Worm (Caenorhabditis elegans): ENCODE results near the gene grl-3.
A peak's percentile ranks its signal among the peaks of the same experiment; 100 is the strongest.

Gene grl-3

DNA sequence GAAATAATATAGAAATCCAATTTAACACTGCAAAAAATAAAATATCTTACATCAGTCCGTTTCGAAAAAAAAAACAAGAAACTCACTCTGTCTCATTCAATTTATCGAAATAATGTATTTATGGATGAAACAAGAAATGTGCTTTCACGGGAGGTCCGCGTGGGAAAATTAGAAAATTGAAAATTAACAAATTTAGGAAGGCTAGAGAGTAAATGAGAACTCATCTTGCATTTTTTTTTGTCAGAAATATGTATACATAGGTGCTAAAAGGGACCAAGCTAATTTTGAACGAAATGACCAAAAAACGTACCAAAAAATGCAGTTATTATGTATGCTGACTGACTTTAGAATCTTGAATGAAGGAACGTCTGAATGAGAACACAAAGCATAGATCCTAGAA, 13.3 kb downstream of the grl-3 start, which contains the start of gene T26H10.2:
TSS of gene T26H10.2 (minus strand) at position 101 of the 400 bp plus-strand sequence.
- no peak for TF ChIP-seq ceh-20 (GFP tag; IDR thresholded peaks at IDR 0.05)
- no peak for TF ChIP-seq hmg-1.1 (GFP tag; IDR thresholded peaks at IDR 0.05)
- TF ChIP-seq Y105C5A.15 (GFP tag; IDR thresholded peaks at IDR 0.05) = no peak
- no peak for TF ChIP-seq ama-1 (optimal IDR thresholded peaks at IDR 0.05)
- no peak for TF ChIP-seq nhr-76 (tag; optimal IDR thresholded peaks at IDR 0.05)
- no peak for TF ChIP-seq nhr-10 (tag; optimal IDR thresholded peaks at IDR 0.05)
- TF ChIP-seq set-16 (GFP tag; IDR thresholded peaks at IDR 0.05) = no peak
- TF ChIP-seq daf-12 (tag; optimal IDR thresholded peaks at IDR 0.05) = no peak
- no peak for TF ChIP-seq unc-130 (GFP tag; optimal IDR thresholded peaks at IDR 0.05)
- no peak for TF ChIP-seq lin-13 (GFP tag; optimal IDR thresholded peaks at IDR 0.05)
- no peak for TF ChIP-seq zip-2 (tag; optimal IDR thresholded peaks at IDR 0.05)
- TF ChIP-seq egl-43 (GFP tag; IDR thresholded peaks at IDR 0.05) = no peak

DNA sequence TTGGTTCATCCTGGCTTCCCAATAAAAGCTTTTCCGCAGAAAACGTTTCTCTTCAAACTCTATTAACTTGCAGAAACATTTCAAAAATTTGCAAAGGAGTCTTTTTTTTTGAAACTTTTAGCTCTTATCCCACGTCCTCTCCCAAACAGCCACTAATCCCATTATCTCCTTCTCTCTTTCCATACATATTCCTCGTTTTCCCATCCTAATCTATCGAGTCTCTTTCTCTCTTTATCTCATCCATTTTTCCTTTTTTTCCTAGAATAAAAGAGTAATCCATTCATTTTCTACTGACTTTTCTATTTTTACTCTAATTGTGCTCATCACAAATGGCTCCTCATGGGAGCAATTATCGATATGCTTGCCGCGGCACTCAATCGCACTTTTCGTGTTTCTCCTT, 17.4 kb downstream of the grl-3 start:
- TF ChIP-seq hlh-11 (tag; optimal IDR thresholded peaks at IDR 0.05) (no peak), madf-5 (GFP tag; IDR thresholded peaks at IDR 0.05) (no peak), ces-1 (GFP tag; optimal IDR thresholded peaks at IDR 0.05) (peak; percentile 71)

DNA sequence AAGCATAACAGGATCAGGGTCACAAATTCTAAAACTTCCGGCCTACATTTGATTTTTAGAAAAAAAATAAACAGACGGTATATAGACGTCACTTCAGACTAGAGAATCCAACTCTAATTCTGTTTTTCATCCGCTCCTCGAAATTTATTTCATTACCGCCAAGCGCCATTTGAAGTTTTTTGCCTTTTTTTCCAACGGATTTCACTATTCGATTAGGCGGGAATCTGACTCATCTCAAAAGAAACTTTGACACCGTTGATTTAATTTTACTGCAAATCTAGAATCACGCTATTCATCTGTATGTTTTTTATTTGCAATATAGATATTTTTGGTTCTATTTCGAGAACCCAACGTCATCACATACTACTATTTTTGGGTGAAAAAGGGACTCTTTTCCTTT, 19.5 kb downstream of the grl-3 start:
- TF ChIP-seq ctbp-1 (GFP tag; IDR thresholded peaks at IDR 0.05) (no peak), skn-1 (tag; optimal IDR thresholded peaks at IDR 0.05) (no peak), lin-29 (GFP tag; IDR thresholded peaks at IDR 0.05) (no peak), mxl-2 (GFP tag; conservative IDR thresholded peaks at IDR 0.05) (no peak), fkh-10 (GFP tag; optimal IDR thresholded peaks at IDR 0.05) (peak; percentile 17)

DNA sequence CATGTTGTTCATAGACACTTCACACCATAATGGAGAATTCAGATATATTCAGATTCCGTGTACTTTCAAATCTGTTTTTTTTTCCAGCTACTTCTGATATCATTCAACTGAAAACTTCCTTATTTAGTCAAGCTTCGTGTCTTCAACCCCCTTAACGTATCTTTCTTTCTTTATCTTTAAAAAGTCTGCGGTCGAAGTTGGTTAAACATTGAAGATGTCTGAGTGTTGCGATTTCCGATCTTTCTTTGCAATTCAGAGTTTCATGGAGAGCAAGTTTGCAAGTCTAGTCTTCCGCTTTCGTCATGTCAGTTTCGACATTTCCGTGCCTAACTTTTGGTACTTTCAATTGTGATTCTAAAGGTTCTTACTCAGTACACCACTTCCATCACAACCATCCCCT, 23.9 kb downstream of the grl-3 start:
- no peak for TF ChIP-seq lsy-2 (tag; optimal IDR thresholded peaks at IDR 0.05)
- peak in 1 of 2 experiments; percentile 91 for TF ChIP-seq unc-62 (GFP tag; optimal IDR thresholded peaks at IDR 0.05 in 1 of 2)
- TF ChIP-seq unc-62 (tag; optimal IDR thresholded peaks at IDR 0.05) = no peak

DNA sequence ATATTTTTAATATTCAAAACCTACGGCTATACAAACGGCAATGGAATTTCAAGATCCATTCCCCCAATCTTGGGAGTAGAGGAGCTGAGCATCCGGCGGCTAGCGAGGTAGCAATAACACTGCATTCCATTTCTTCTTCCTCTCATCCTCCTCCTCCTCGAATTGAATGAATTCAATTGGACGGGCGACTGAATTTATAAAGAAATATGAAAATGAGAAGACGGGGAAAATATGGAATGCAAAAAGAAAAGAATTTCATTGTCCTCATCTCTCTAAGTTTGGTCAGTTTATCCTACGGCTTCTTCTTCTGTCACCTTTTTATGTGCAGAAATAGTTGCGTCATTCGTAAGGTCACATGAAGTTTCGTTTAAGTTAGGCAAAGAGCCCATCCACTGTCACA, 25.1 kb downstream of the grl-3 start:
- TF ChIP-seq aly-2 (tag; optimal IDR thresholded peaks at IDR 0.05) = no peak
- peak; percentile 80 for TF ChIP-seq aha-1 (tag)

DNA sequence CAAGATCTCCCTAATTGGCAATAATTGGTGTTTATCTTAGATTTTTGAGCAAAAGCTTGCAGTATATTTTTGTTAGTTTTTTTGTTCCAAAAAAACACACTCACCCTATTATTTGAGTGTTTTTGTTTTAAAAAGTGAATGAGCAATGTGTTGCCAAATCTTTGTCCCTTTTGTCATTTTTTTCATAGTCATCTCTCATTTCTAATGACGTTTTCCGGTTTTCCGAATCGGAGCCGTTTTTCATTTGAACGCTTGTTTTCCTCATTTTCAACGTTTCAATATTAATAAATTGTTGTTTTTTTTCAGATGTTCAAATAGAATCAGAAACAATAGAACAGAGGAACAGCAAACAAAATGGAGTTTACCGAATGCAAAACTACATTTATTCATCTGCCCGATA, 27.2 kb downstream of the grl-3 start, which contains the start of gene dmsr-1:
TSS of gene dmsr-1 (plus strand) at position 301 of the 400 bp plus-strand sequence.
- no peak for TF ChIP-seq hmg-1.1 (GFP tag; IDR thresholded peaks at IDR 0.05)
- no peak for TF ChIP-seq nhr-28 (tag; optimal IDR thresholded peaks at IDR 0.05)
- TF ChIP-seq ztf-11 (tag; optimal IDR thresholded peaks at IDR 0.05) = no peak
- no peak for TF ChIP-seq dmd-6 (GFP tag; IDR thresholded peaks at IDR 0.05)
- TF ChIP-seq pqm-1 (tag; optimal IDR thresholded peaks at IDR 0.05) = no peak
- no peak for TF ChIP-seq ceh-32 (tag; optimal IDR thresholded peaks at IDR 0.05; ENCODE audit: poor library complexity)
- no peak for TF ChIP-seq ceh-20 (GFP tag; IDR thresholded peaks at IDR 0.05)
- TF ChIP-seq Y75B8A.6 (GFP tag; IDR thresholded peaks at IDR 0.05) = no peak
- TF ChIP-seq mes-2 (tag; optimal IDR thresholded peaks at IDR 0.05; ENCODE audit: poor library complexity, severe bottlenecking) = no peak
- no peak for TF ChIP-seq dpl-1 (GFP tag; optimal IDR thresholded peaks at IDR 0.05)
- no peak for TF ChIP-seq daf-12 (tag; optimal IDR thresholded peaks at IDR 0.05)
- no peak for TF ChIP-seq nhr-77 (tag; optimal IDR thresholded peaks at IDR 0.05)
- TF ChIP-seq ceh-82 (tag; optimal IDR thresholded peaks at IDR 0.05) = no peak
- TF ChIP-seq daf-16 (GFP tag; optimal IDR thresholded peaks at IDR 0.05) = no peak
- TF ChIP-seq daf-16 (tag; optimal IDR thresholded peaks at IDR 0.05) = no peak
- no peak for TF ChIP-seq nhr-111 (GFP tag; optimal IDR thresholded peaks at IDR 0.05)
- no peak for TF ChIP-seq nhr-76 (tag; optimal IDR thresholded peaks at IDR 0.05)
- TF ChIP-seq mxl-2 (GFP tag; conservative IDR thresholded peaks at IDR 0.05) = no peak
- no peak for TF ChIP-seq nhr-42 (GFP tag; IDR thresholded peaks at IDR 0.05)
- TF ChIP-seq mdl-1 (tag; optimal IDR thresholded peaks at IDR 0.05) = no peak
- TF ChIP-seq skn-1 (tag; optimal IDR thresholded peaks at IDR 0.05) = no peak
